Worm (Caenorhabditis elegans) whole organism, young adult: Measurements from ENCODE around the gene fbxa-158.

Source experiments
- F23B12.7 ChIP-seq: sonication (generic microtip); optimal IDR thresholded peaks from 2 replicates; lab custom pipeline; 2017; ENCODE audit warnings: missing genetic modification characterization, mild to moderate bottlenecking, missing compliant biosample characterization, antibody characterized with exemption, moderate library complexity; ENCODE audit not compliant: insufficient read depth
- K11D2.4 ChIP-seq: fragments of 200-800 bp; sonication (Bioruptor generic); IDR thresholded peaks from 2 replicates; pipeline ENCODE4 v1.3.6; 2022; ENCODE audit warnings: missing genetic modification reagents, missing genetic modification characterization, missing compliant biosample characterization
- T26A5.8 ChIP-seq: sonication (generic microtip); optimal IDR thresholded peaks from 2 replicates; lab custom pipeline; 2016; ENCODE audit warnings: missing genetic modification characterization, missing compliant biosample characterization
- Y53F4B.3 ChIP-seq: fragments of 200-800 bp; sonication (Bioruptor generic); IDR thresholded peaks from 2 replicates; pipeline ENCODE4 v1.3.6; 2022; ENCODE audit warnings: missing genetic modification reagents, missing genetic modification characterization, missing compliant biosample characterization
- Y53G8AR.9 ChIP-seq: fragments of 200-800 bp; sonication (Bioruptor generic); conservative IDR thresholded peaks from 2 replicates; pipeline ENCODE4 v1.3.6; 2022; ENCODE audit warnings: missing genetic modification reagents, missing genetic modification characterization, missing compliant biosample characterization
- Y67H2A.10 ChIP-seq: fragments of 200-800 bp; sonication (Bioruptor generic); conservative IDR thresholded peaks from 2 replicates; pipeline ENCODE4 v1.3.6; 2022; ENCODE audit warnings: missing genetic modification reagents, missing genetic modification characterization, missing compliant biosample characterization
- Y95B8A.8 ChIP-seq: fragments of 200-800 bp; sonication (Bioruptor generic); IDR thresholded peaks from 2 replicates; pipeline ENCODE4 v1.3.6; 2022; ENCODE audit warnings: missing genetic modification reagents, missing genetic modification characterization, missing compliant biosample characterization
- ZK185.1 ChIP-seq: sonication (generic microtip); optimal IDR thresholded peaks from 2 replicates; lab custom pipeline; 2016; ENCODE audit warnings: mild to moderate bottlenecking, missing genetic modification characterization, missing compliant biosample characterization; ENCODE audit not compliant: poor library complexity, severe bottlenecking
- aptf-3 ChIP-seq: fragments of 200-800 bp; sonication (Bioruptor generic); IDR thresholded peaks from 2 replicates; pipeline ENCODE4 v1.3.6; 2022; ENCODE audit warnings: missing genetic modification characterization, missing compliant biosample characterization
- athp-1 ChIP-seq: sonication (generic microtip); optimal IDR thresholded peaks from 2 replicates; lab custom pipeline; 2017; ENCODE audit warnings: mild to moderate bottlenecking, missing genetic modification characterization, missing compliant biosample characterization
- ccch-3 ChIP-seq: fragments of 200-800 bp; sonication (Bioruptor generic); optimal IDR thresholded peaks from 2 replicates; lab custom pipeline; 2018; ENCODE audit warnings: mild to moderate bottlenecking, missing genetic modification characterization, missing compliant biosample characterization
- ceh-100 ChIP-seq: fragments of 200-800 bp; sonication (Bioruptor generic); IDR thresholded peaks from 2 replicates; pipeline ENCODE4 v1.3.6; 2022; ENCODE audit warnings: missing genetic modification reagents, missing genetic modification characterization, missing compliant biosample characterization
- ceh-40 ChIP-seq: fragments of 200-800 bp; sonication (Bioruptor generic); IDR thresholded peaks from 2 replicates; pipeline ENCODE4 v1.3.6; 2022; ENCODE audit warnings: missing genetic modification characterization, missing compliant biosample characterization
- ceh-91 ChIP-seq: fragments of 200-800 bp; sonication (Bioruptor generic); IDR thresholded peaks from 2 replicates; pipeline ENCODE4 v1.3.6; 2022; ENCODE audit warnings: missing genetic modification reagents, missing genetic modification characterization, missing compliant biosample characterization
- chd-7 ChIP-seq: sonication (generic microtip); optimal IDR thresholded peaks from 2 replicates; lab custom pipeline; 2016; ENCODE audit warnings: mild to moderate bottlenecking, missing genetic modification characterization, moderate library complexity, missing compliant biosample characterization
- dox-1 ChIP-seq: fragments of 200-800 bp; sonication (Bioruptor generic); IDR thresholded peaks from 2 replicates; pipeline ENCODE4 v1.3.6; 2022; ENCODE audit warnings: missing genetic modification reagents, missing genetic modification characterization, missing compliant biosample characterization
- dpl-1 ChIP-seq: fragments of 150-350 bp; optimal IDR thresholded peaks from 2 replicates; lab custom pipeline; 2014; ENCODE audit warnings: missing biosample characterization, missing genetic modification reagents, missing genetic modification characterization
- efl-1 ChIP-seq: fragments of 150-350 bp; optimal IDR thresholded peaks from 2 replicates; lab custom pipeline; 2014; ENCODE audit warnings: missing biosample characterization, missing genetic modification reagents, missing genetic modification characterization
- hlh-12 ChIP-seq: sonication (generic microtip); optimal IDR thresholded peaks from 2 replicates; lab custom pipeline; 2016; ENCODE audit warnings: missing genetic modification characterization, missing compliant biosample characterization
- hlh-26 ChIP-seq: fragments of 200-800 bp; sonication (Bioruptor generic); conservative IDR thresholded peaks from 2 replicates; pipeline ENCODE4 v1.3.6; 2022; ENCODE audit warnings: missing genetic modification reagents, missing genetic modification characterization, missing compliant biosample characterization
- hsf-1 ChIP-seq: fragments of 200-800 bp; sonication (Bioruptor generic); IDR thresholded peaks from 2 replicates; pipeline ENCODE4 v1.3.6; 2022; ENCODE audit warnings: missing genetic modification reagents, missing genetic modification characterization, missing compliant biosample characterization
- lag-1 ChIP-seq: fragments of 200-800 bp; sonication (Bioruptor generic); IDR thresholded peaks from 2 replicates; pipeline ENCODE4 v1.3.6; 2022; ENCODE audit warnings: missing genetic modification reagents, missing genetic modification characterization, missing compliant biosample characterization
- lin-35 ChIP-seq, 3 experiments: fragments of 150-350 bp in 2 of 3; sonication (generic microtip) in 1 of 3; optimal IDR thresholded peaks; 2 replicates each; lab custom pipeline; 2014 to 2018; ENCODE audit warnings: missing biosample characterization in 3 of 3, missing genetic modification characterization in 3 of 3, missing genetic modification reagents in 3 of 3
- lsl-1 ChIP-seq: fragments of 200-800 bp; sonication (Bioruptor generic); optimal IDR thresholded peaks from 2 replicates; lab custom pipeline; 2018; ENCODE audit warnings: mild to moderate bottlenecking, missing genetic modification characterization, moderate library complexity, missing compliant biosample characterization
- madf-10 ChIP-seq: sonication (generic microtip); optimal IDR thresholded peaks from 2 replicates; lab custom pipeline; 2016; ENCODE audit warnings: mild to moderate bottlenecking, missing genetic modification characterization, missing compliant biosample characterization
- nfyb-1 ChIP-seq: fragments of 200-800 bp; sonication (Bioruptor generic); IDR thresholded peaks from 2 replicates; pipeline ENCODE4 v1.3.6; 2022; ENCODE audit warnings: missing genetic modification reagents, missing genetic modification characterization, missing compliant biosample characterization
- nhr-120 ChIP-seq: fragments of 200-800 bp; sonication (Bioruptor generic); IDR thresholded peaks from 2 replicates; pipeline ENCODE4 v1.3.6; 2022; ENCODE audit warnings: missing genetic modification characterization, missing compliant biosample characterization
- nhr-27 ChIP-seq: fragments of 200-800 bp; sonication (Bioruptor generic); optimal IDR thresholded peaks from 2 replicates; lab custom pipeline; 2018; ENCODE audit warnings: mild to moderate bottlenecking, missing genetic modification characterization, moderate library complexity, missing compliant biosample characterization
- nhr-80 ChIP-seq: sonication (generic microtip); optimal IDR thresholded peaks from 2 replicates; lab custom pipeline; 2016; ENCODE audit warnings: missing genetic modification characterization, missing compliant biosample characterization
- pha-4 ChIP-seq: fragments of 150-350 bp; sonication (generic microtip); optimal IDR thresholded peaks from 2 replicates; lab custom pipeline; 2014; ENCODE audit warnings: missing biosample characterization, missing genetic modification reagents, missing genetic modification characterization
- rcor-1 ChIP-seq: fragments of 200-800 bp; sonication (Bioruptor generic); IDR thresholded peaks from 2 replicates; pipeline ENCODE4 v1.3.6; 2022; ENCODE audit warnings: missing genetic modification reagents, missing genetic modification characterization, missing compliant biosample characterization
- snpc-1.3 ChIP-seq: sonication (generic microtip); optimal IDR thresholded peaks from 2 replicates; lab custom pipeline; 2017; ENCODE audit warnings: missing genetic modification characterization, mild to moderate bottlenecking, missing compliant biosample characterization, antibody characterized with exemption, moderate library complexity, missing genotype, missing genetic modification reagents; ENCODE audit not compliant: insufficient read depth
- snpc-3.4 ChIP-seq: sonication (generic microtip); optimal IDR thresholded peaks from 2 replicates; lab custom pipeline; 2017; ENCODE audit warnings: missing genetic modification characterization, mild to moderate bottlenecking, missing compliant biosample characterization, antibody characterized with exemption, moderate library complexity, missing genotype, missing genetic modification reagents
- tlf-1 ChIP-seq: fragments of 200-800 bp; sonication (Bioruptor generic); optimal IDR thresholded peaks from 2 replicates; lab custom pipeline; 2018; ENCODE audit warnings: mild to moderate bottlenecking, missing genetic modification characterization, missing compliant biosample characterization
- zfh-2 ChIP-seq: fragments of 200-800 bp; sonication (Bioruptor generic); conservative IDR thresholded peaks from 2 replicates; pipeline ENCODE4 v1.3.6; 2022; ENCODE audit warnings: missing genetic modification reagents, missing genetic modification characterization, missing compliant biosample characterization
- ztf-25 ChIP-seq: fragments of 200-800 bp; sonication (Bioruptor generic); IDR thresholded peaks from 2 replicates; pipeline ENCODE4 v1.3.6; 2022; ENCODE audit warnings: missing genetic modification reagents, missing genetic modification characterization, missing compliant biosample characterization

Gene fbxa-158

ce11 chrII:1659729-1660128 lies 38.6 kb upstream of the fbxa-158 start:
- TF ChIP-seq nhr-80 (tag; lab: Kevin White, UChicago) = peak; percentile 75
- TF ChIP-seq dox-1 (GFP tag; lab: Robert Waterston, UW) = peak; percentile 67; the same call in 1 of the 2 replicates
- TF ChIP-seq, all 124 proteins: peak for 2; not testable (repeated sequence) for 122

- no peak for TF ChIP-seq madf-10 (tag; lab: Kevin White, UChicago)
These were observed 36.1 kb upstream of the fbxa-158 start, which contains the start of gene ZC204.12 for ce11 chrII:1657202-1657601. Gene ZC204.12, minus strand, starts transcription at chrII:1657302.

DNA sequence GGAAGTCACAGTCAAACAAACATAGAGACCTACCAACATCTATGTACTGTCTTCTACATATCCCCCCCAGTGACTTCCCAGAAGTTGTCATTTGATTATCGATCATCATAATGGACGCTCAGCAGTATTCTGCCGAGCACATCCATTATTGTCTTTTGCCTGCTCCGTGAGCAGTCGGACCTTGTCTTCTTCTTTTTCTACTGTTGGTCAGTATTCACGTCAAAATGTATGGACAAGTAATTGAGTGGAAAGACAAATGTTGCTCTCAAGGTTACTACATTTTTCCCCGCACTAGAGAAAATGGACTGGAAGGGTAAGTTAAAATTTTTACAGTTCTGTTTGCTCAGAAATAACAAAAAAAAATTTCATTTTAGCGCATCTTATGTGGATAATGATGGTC lies 33.8 kb upstream of the fbxa-158 start, which contains the start of gene btb-12:
btb-12 (plus strand) TSS at position 301 of the 400 bp plus-strand sequence.
- TF ChIP-seq ceh-91 (GFP tag; lab: Robert Waterston, UW) (no peak), pha-4 (tag; lab: Kevin White, UChicago) (no peak), nhr-80 (tag; lab: Kevin White, UChicago) (no peak), ceh-40 (GFP tag; lab: Robert Waterston, UW) (no peak), nfyb-1 (GFP tag; lab: Robert Waterston, UW) (no peak), lin-35 (GFP tag; optimal IDR thresholded peaks at IDR 0.05; lab: Kevin White, UChicago) (no peak), Y53G8AR.9 (GFP tag; lab: Robert Waterston, UW) (no peak), chd-7 (tag; lab: Kevin White, UChicago) (no peak), nhr-27 (tag; lab: Kevin White, UChicago) (no peak), dpl-1 (no peak), efl-1 (no peak), snpc-3.4 (tag; lab: Kevin White, UChicago) (no peak), K11D2.4 (GFP tag; lab: Robert Waterston, UW) (no peak), ccch-3 (GFP tag; lab: Kevin White, UChicago) (no peak), Y95B8A.8 (GFP tag; lab: Robert Waterston, UW) (no peak), hlh-12 (tag; lab: Kevin White, UChicago) (no peak), F23B12.7 (tag; lab: Kevin White, UChicago) (no peak), lsl-1 (GFP tag; lab: Kevin White, UChicago) (no peak), ceh-100 (no peak)

DNA sequence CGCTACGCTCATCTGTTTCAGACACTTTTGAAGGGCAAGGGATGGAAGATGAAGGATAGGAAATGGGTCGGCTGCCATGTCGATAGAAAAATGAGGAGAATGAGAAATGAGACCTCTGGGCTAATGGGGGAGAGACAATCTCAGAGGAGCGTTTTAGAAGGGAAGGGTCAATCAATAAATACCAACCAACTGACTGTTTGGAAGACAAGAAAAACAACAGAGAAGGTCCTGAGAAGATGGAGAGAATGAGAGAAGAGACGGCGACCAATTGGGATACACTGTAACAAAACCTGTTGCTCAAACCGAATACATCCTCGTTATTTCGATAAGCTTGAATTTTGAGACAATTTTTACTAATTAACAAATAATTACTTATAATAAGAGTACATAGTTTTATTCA lies 32.3 kb upstream of the fbxa-158 start, which contains the start of gene fbxb-15:
fbxb-15 (minus strand) TSS at position 101 of the 400 bp plus-strand sequence.
- TF ChIP-seq tlf-1 (GFP tag; lab: Kevin White, UChicago) = no peak
- no peak for TF ChIP-seq hlh-26 (GFP tag; lab: Robert Waterston, UW)
- no peak for TF ChIP-seq aptf-3 (GFP tag; lab: Robert Waterston, UW)
- no peak for TF ChIP-seq nhr-120 (GFP tag; lab: Robert Waterston, UW)
- TF ChIP-seq ccch-3 (GFP tag; lab: Kevin White, UChicago) = no peak
- TF ChIP-seq T26A5.8 (tag; lab: Kevin White, UChicago) = no peak
- no peak for TF ChIP-seq Y67H2A.10 (GFP tag; lab: Robert Waterston, UW)
- TF ChIP-seq lag-1 (GFP tag; lab: Robert Waterston, UW) = no peak
- no peak for TF ChIP-seq hsf-1 (GFP tag; lab: Robert Waterston, UW)
- no peak for TF ChIP-seq Y53F4B.3
- TF ChIP-seq snpc-1.3 = no peak
- TF ChIP-seq ZK185.1 = no peak
- TF ChIP-seq rcor-1 = no peak
- TF ChIP-seq zfh-2 = no peak
- TF ChIP-seq athp-1 = no peak
- no peak for TF ChIP-seq ztf-25 (GFP tag; lab: Robert Waterston, UW)
